Worm (Caenorhabditis elegans) whole organism, young adult: ENCODE results near the gene D2023.1.

ENCODE experiments used
- B0035.1 ChIP-seq: sonication (generic microtip); optimal IDR thresholded peaks from 2 replicates; lab custom pipeline; 2016; ENCODE audit warnings: missing genetic modification characterization, mild to moderate bottlenecking, missing compliant biosample characterization, missing genotype, missing genetic modification reagents
- F22D6.2 ChIP-seq: sonication (generic microtip); optimal IDR thresholded peaks from 2 replicates; lab custom pipeline; 2016; ENCODE audit warnings: mild to moderate bottlenecking, missing genetic modification characterization, missing compliant biosample characterization
- F23B12.7 ChIP-seq: sonication (generic microtip); optimal IDR thresholded peaks from 2 replicates; lab custom pipeline; 2017; ENCODE audit warnings: missing genetic modification characterization, mild to moderate bottlenecking, missing compliant biosample characterization, antibody characterized with exemption, moderate library complexity; ENCODE audit not compliant: insufficient read depth
- F49E8.2 ChIP-seq: sonication (generic microtip); optimal IDR thresholded peaks from 3 replicates; lab custom pipeline; 2017; ENCODE audit warnings: missing genetic modification characterization, mild to moderate bottlenecking, missing compliant biosample characterization, antibody characterized with exemption, moderate library complexity; ENCODE audit not compliant: insufficient read depth
- F52B5.7 ChIP-seq: sonication (generic microtip); optimal IDR thresholded peaks from 2 replicates; lab custom pipeline; 2016; ENCODE audit warnings: mild to moderate bottlenecking, missing genetic modification characterization, missing compliant biosample characterization
- F57A8.1 ChIP-seq: fragments of 200-800 bp; sonication (Bioruptor generic); optimal IDR thresholded peaks from 2 replicates; lab custom pipeline; 2018; ENCODE audit warnings: mild to moderate bottlenecking, missing genetic modification characterization, moderate library complexity, missing compliant biosample characterization
- K11D2.4 ChIP-seq: fragments of 200-800 bp; sonication (Bioruptor generic); IDR thresholded peaks from 2 replicates; pipeline ENCODE4 v1.3.6; 2022; ENCODE audit warnings: missing genetic modification reagents, missing genetic modification characterization, missing compliant biosample characterization
- T07F8.4 ChIP-seq: sonication (generic microtip); optimal IDR thresholded peaks from 2 replicates; lab custom pipeline; 2016; ENCODE audit warnings: mild to moderate bottlenecking, missing genetic modification characterization, moderate library complexity, missing compliant biosample characterization
- aptf-3 ChIP-seq: fragments of 200-800 bp; sonication (Bioruptor generic); IDR thresholded peaks from 2 replicates; pipeline ENCODE4 v1.3.6; 2022; ENCODE audit warnings: missing genetic modification characterization, missing compliant biosample characterization
- cebp-1 ChIP-seq, 2 experiments: fragments of 200-800 bp in 1 of 2; sonication (Bioruptor generic) in 1 of 2; sonication (generic microtip) in 1 of 2; IDR thresholded peaks in 1 of 2; optimal IDR thresholded peaks in 1 of 2; 2 replicates each; pipeline versions ENCODE4 v1.3.6 to Lab custom; 2017 to 2022; ENCODE audit warnings: missing compliant biosample characterization in 2 of 2, missing genetic modification characterization in 2 of 2, mild to moderate bottlenecking in 1 of 2, missing genetic modification reagents in 1 of 2, moderate library complexity in 1 of 2
- cebp-2 ChIP-seq: fragments of 200-800 bp; sonication (Bioruptor generic); IDR thresholded peaks from 2 replicates; pipeline ENCODE4 v1.3.6; 2022; ENCODE audit warnings: missing genetic modification characterization, missing compliant biosample characterization
- ceh-91 ChIP-seq: fragments of 200-800 bp; sonication (Bioruptor generic); IDR thresholded peaks from 2 replicates; pipeline ENCODE4 v1.3.6; 2022; ENCODE audit warnings: missing genetic modification reagents, missing genetic modification characterization, missing compliant biosample characterization
- dpl-1 ChIP-seq: fragments of 150-350 bp; optimal IDR thresholded peaks from 2 replicates; lab custom pipeline; 2014; ENCODE audit warnings: missing biosample characterization, missing genetic modification reagents, missing genetic modification characterization
- fkh-3 ChIP-seq: sonication (generic microtip); optimal IDR thresholded peaks from 2 replicates; lab custom pipeline; 2016; ENCODE audit warnings: mild to moderate bottlenecking, missing genetic modification characterization, missing compliant biosample characterization
- hlh-26 ChIP-seq: fragments of 200-800 bp; sonication (Bioruptor generic); conservative IDR thresholded peaks from 2 replicates; pipeline ENCODE4 v1.3.6; 2022; ENCODE audit warnings: missing genetic modification reagents, missing genetic modification characterization, missing compliant biosample characterization
- lin-35 ChIP-seq, 3 experiments: fragments of 150-350 bp in 2 of 3; sonication (generic microtip) in 1 of 3; optimal IDR thresholded peaks; 2 replicates each; lab custom pipeline; 2014 to 2018; ENCODE audit warnings: missing biosample characterization in 3 of 3, missing genetic modification characterization in 3 of 3, missing genetic modification reagents in 3 of 3
- lin-40 ChIP-seq: sonication (generic microtip); optimal IDR thresholded peaks from 2 replicates; lab custom pipeline; 2016; ENCODE audit warnings: missing genetic modification characterization, mild to moderate bottlenecking, missing compliant biosample characterization, missing genotype, missing genetic modification reagents
- lsy-27 ChIP-seq: sonication (generic microtip); optimal IDR thresholded peaks from 2 replicates; lab custom pipeline; 2017; ENCODE audit warnings: missing genetic modification characterization, mild to moderate bottlenecking, missing compliant biosample characterization, antibody characterized with exemption, missing genotype, borderline replicate concordance; ENCODE audit not compliant: insufficient read depth
- madf-10 ChIP-seq: sonication (generic microtip); optimal IDR thresholded peaks from 2 replicates; lab custom pipeline; 2016; ENCODE audit warnings: mild to moderate bottlenecking, missing genetic modification characterization, missing compliant biosample characterization
- madf-3 ChIP-seq: fragments of 200-800 bp; sonication (Bioruptor generic); IDR thresholded peaks from 2 replicates; pipeline ENCODE4 v1.3.6; 2022; ENCODE audit warnings: missing genetic modification reagents, missing genetic modification characterization, missing compliant biosample characterization
- mel-28 ChIP-seq: sonication (generic microtip); optimal IDR thresholded peaks from 2 replicates; lab custom pipeline; 2016; ENCODE audit warnings: borderline replicate concordance, mild to moderate bottlenecking, missing genetic modification characterization, missing compliant biosample characterization
- nhr-27 ChIP-seq: fragments of 200-800 bp; sonication (Bioruptor generic); optimal IDR thresholded peaks from 2 replicates; lab custom pipeline; 2018; ENCODE audit warnings: mild to moderate bottlenecking, missing genetic modification characterization, moderate library complexity, missing compliant biosample characterization
- pbrm-1 ChIP-seq: fragments of 200-800 bp; sonication (Bioruptor generic); IDR thresholded peaks from 2 replicates; pipeline ENCODE4 v1.3.6; 2022; ENCODE audit warnings: missing genetic modification reagents, missing genetic modification characterization, missing compliant biosample characterization
- repo-1 ChIP-seq: sonication (generic microtip); optimal IDR thresholded peaks from 2 replicates; lab custom pipeline; 2017; ENCODE audit warnings: mild to moderate bottlenecking, missing genetic modification characterization, missing compliant biosample characterization
- sdz-38 ChIP-seq: sonication (generic microtip); optimal IDR thresholded peaks from 2 replicates; lab custom pipeline; 2016; ENCODE audit warnings: missing genotype, missing genetic modification characterization, missing compliant biosample characterization
- snpc-1.3 ChIP-seq: sonication (generic microtip); optimal IDR thresholded peaks from 2 replicates; lab custom pipeline; 2017; ENCODE audit warnings: missing genetic modification characterization, mild to moderate bottlenecking, missing compliant biosample characterization, antibody characterized with exemption, moderate library complexity, missing genotype, missing genetic modification reagents; ENCODE audit not compliant: insufficient read depth
- sptf-2 ChIP-seq: fragments of 200-800 bp; sonication (Bioruptor generic); optimal IDR thresholded peaks from 2 replicates; lab custom pipeline; 2018; ENCODE audit warnings: mild to moderate bottlenecking, missing genetic modification characterization, missing compliant biosample characterization
- xnd-1 ChIP-seq: sonication (generic microtip); optimal IDR thresholded peaks from 2 replicates; lab custom pipeline; 2016; ENCODE audit warnings: missing genotype, missing genetic modification reagents, missing genetic modification characterization, missing compliant biosample characterization
- ztf-18 ChIP-seq: sonication (generic microtip); optimal IDR thresholded peaks from 2 replicates; lab custom pipeline; 2016; ENCODE audit warnings: missing genotype, mild to moderate bottlenecking, missing genetic modification characterization, missing compliant biosample characterization
- ztf-22 ChIP-seq: fragments of 200-800 bp; sonication (Bioruptor generic); optimal IDR thresholded peaks from 2 replicates; lab custom pipeline; 2018; ENCODE audit warnings: mild to moderate bottlenecking, missing genetic modification characterization, moderate library complexity, missing compliant biosample characterization
- ztf-25 ChIP-seq: fragments of 200-800 bp; sonication (Bioruptor generic); IDR thresholded peaks from 2 replicates; pipeline ENCODE4 v1.3.6; 2022; ENCODE audit warnings: missing genetic modification reagents, missing genetic modification characterization, missing compliant biosample characterization
- ztf-26 ChIP-seq: sonication (generic microtip); optimal IDR thresholded peaks from 2 replicates; lab custom pipeline; 2017; ENCODE audit warnings: missing genetic modification characterization, missing compliant biosample characterization
- ztf-3 ChIP-seq: fragments of 200-800 bp; sonication (Bioruptor generic); optimal IDR thresholded peaks from 2 replicates; lab custom pipeline; 2018; ENCODE audit warnings: mild to moderate bottlenecking, missing genetic modification characterization, missing compliant biosample characterization
- ztf-6 ChIP-seq: fragments of 200-800 bp; sonication (Bioruptor generic); IDR thresholded peaks from 2 replicates; pipeline ENCODE4 v1.3.6; 2022; ENCODE audit warnings: missing genetic modification reagents, missing genetic modification characterization, missing compliant biosample characterization

The D2023.1 gene

DNA sequence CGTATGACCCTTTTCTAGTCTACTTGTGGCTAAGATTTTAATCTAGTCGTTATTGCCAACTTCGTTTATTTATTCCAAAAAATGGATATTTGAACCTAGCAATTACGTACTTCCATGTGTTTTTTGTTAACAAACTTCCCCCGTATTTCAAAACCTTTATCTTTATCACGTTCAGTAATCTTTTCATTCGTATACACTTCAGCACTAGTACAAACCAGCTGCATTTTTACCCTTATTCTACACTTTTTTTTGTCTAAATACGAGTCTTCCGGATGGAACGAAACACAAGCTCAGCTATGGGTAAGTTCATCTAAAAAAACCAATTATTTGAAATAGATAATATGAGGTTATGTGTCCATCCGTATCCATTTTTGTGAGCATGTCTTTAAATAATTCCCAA, at the start of gene D2023.1:
TSS of gene D2023.1 (plus strand) at position 77 of the 400 bp plus-strand sequence.
- TF ChIP-seq F22D6.2 (no peak), ztf-26 (tag; lab: Kevin White, UChicago) (no peak), B0035.1 (no peak), cebp-2 (no peak), ztf-25 (GFP tag; lab: Robert Waterston, UW) (no peak), lin-40 (tag; lab: Kevin White, UChicago) (no peak), lin-35 (GFP tag; optimal IDR thresholded peaks at IDR 0.05; lab: Kevin White, UChicago) (no peak), K11D2.4 (GFP tag; lab: Robert Waterston, UW) (no peak), aptf-3 (GFP tag; lab: Robert Waterston, UW) (no peak), ztf-6 (no peak), madf-10 (tag; lab: Kevin White, UChicago) (no peak), snpc-1.3 (tag; lab: Kevin White, UChicago) (no peak), dpl-1 (GFP tag; lab: Kevin White, UChicago) (no peak)

DNA sequence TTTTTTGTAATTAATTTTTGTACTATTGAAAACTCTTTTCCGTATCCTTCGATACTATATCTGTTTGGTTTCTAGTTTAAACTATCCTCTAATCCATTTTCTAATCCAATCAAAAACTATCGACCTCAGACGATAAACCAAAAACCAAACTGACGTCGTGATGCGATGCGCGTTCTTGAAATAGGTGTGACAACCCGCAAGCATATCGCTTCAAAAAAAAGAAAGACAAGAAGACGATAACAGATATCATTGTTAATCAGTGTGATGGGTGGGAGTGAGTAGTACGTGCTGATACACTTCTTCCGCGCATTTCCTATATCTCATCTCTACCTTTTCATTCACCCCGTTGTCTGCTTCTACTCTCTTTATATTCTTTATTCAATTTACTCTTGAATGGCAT, 49.5 kb upstream of the D2023.1 start, which contains the start of gene T04F3.1:
TSS of gene T04F3.1 (plus strand) at position 246 of the 400 bp plus-strand sequence.
- no peak for TF ChIP-seq F23B12.7 (tag; lab: Kevin White, UChicago)
- TF ChIP-seq sptf-2 (GFP tag; lab: Kevin White, UChicago): no peak
- no peak for TF ChIP-seq nhr-27 (tag; lab: Kevin White, UChicago)
- TF ChIP-seq xnd-1 (tag; lab: Kevin White, UChicago): no peak
- TF ChIP-seq F52B5.7 (tag; lab: Kevin White, UChicago): no peak
- TF ChIP-seq ztf-18 (tag; lab: Kevin White, UChicago): no peak
- no peak for TF ChIP-seq sdz-38 (tag; lab: Kevin White, UChicago)

DNA sequence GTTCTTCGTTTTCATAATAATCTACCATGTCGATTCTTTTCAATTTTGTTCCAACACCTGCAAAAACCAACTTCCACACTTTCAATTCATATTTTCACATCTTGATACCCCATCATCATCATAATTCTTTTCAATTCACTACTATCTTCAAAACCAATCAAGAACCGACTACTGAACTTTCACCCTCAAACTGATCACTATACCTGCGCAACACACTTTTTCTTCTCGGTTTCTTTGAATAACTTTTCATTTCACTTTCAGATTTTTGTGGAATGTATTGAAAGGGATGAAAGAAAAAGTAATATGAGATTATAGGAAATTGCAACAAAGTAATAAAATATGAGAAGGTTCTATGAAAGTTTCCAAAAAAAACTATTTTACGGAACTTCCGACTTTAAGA, 48.3 kb upstream of the D2023.1 start:
- TF ChIP-seq madf-3 (GFP tag; lab: Robert Waterston, UW): no peak
- no peak for TF ChIP-seq ztf-3 (GFP tag; lab: Kevin White, UChicago)
- TF ChIP-seq mel-28 (tag; lab: Kevin White, UChicago): no peak

DNA sequence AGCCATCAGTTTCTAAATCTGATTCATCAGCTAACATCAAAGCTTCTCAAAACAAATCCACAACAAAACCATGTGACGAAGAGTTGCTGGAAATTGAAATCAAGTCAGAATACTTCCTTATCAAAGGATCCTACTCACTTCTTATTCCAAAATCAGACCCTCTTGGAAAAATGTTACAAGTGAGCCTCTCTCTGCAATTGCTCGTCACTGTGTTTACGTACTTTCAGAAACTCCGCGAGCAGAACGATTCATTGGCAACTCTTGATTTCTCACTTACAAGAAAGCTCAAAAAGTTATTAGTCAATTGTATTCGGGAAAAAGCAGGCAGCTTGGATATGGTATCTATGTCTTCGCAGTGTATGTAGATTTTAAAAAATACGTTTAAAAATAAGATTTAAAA, 37.9 kb upstream of the D2023.1 start:
- TF ChIP-seq F49E8.2 (tag; lab: Kevin White, UChicago) (no peak), cebp-1 (GFP tag; IDR thresholded peaks at IDR 0.05; lab: Robert Waterston, UW) (no peak), cebp-1 (tag; optimal IDR thresholded peaks at IDR 0.05; lab: Kevin White, UChicago) (no peak), repo-1 (no peak), pbrm-1 (GFP tag; lab: Robert Waterston, UW) (no peak), F52B5.7 (tag; lab: Kevin White, UChicago) (no peak), sdz-38 (tag; lab: Kevin White, UChicago) (no peak), ceh-91 (no peak), lsy-27 (no peak), hlh-26 (no peak), madf-10 (tag; lab: Kevin White, UChicago) (no peak), F57A8.1 (GFP tag; lab: Kevin White, UChicago) (no peak), ztf-22 (GFP tag; lab: Kevin White, UChicago) (no peak), F22D6.2 (no peak), fkh-3 (tag; lab: Kevin White, UChicago) (no peak), T07F8.4 (tag; lab: Kevin White, UChicago) (no peak), lin-40 (tag; lab: Kevin White, UChicago) (no peak)
